Worm (Caenorhabditis elegans): ENCODE data around the gene dhhc-13.

ce11 chrIV:5952966-5953365 is 35.8 kb downstream of the dhhc-13 start:
- 0 out of 2 replicates have a peak, but pooled peaks have one; percentile 48 for TF ChIP-seq ztf-23 (GFP tag; IDR thresholded peaks at IDR 0.05)
- TF ChIP-seq klf-2 (GFP tag; conservative IDR thresholded peaks at IDR 0.05): no peak
- TF ChIP-seq ref-1 (GFP tag; conservative IDR thresholded peaks at IDR 0.05): no peak
- TF ChIP-seq flt-1 (GFP tag; IDR thresholded peaks at IDR 0.05): 0 out of 2 replicates have a peak, but pooled peaks have one; percentile 16
- no peak for TF ChIP-seq med-1 (GFP tag; optimal IDR thresholded peaks at IDR 0.05; ENCODE audit: insufficient read depth)
- no peak for TF ChIP-seq T22C8.4 (GFP tag; IDR thresholded peaks at IDR 0.05)
- TF ChIP-seq tab-1 (GFP tag; IDR thresholded peaks at IDR 0.05): no peak
